Worm (Caenorhabditis elegans) whole organism, early embryonic: ENCODE data around the gene sra-7.

Experiments used
- B0310.2 ChIP-seq: sonication (generic microtip); optimal IDR thresholded peaks from 2 replicates; lab custom pipeline; 2016; ENCODE audit warnings: mild to moderate bottlenecking, missing genetic modification characterization, missing compliant biosample characterization
- ama-1 ChIP-seq: fragments of 150-350 bp; optimal IDR thresholded peaks from 2 replicates; lab custom pipeline; 2014
- hmg-4 ChIP-seq: fragments of 200-800 bp; sonication (Bioruptor generic); optimal IDR thresholded peaks from 2 replicates; lab custom pipeline; 2018; ENCODE audit warnings: mild to moderate bottlenecking, missing genetic modification characterization, missing compliant biosample characterization
- hnd-1 ChIP-seq: sonication (generic microtip); optimal IDR thresholded peaks from 2 replicates; lab custom pipeline; 2016; ENCODE audit warnings: missing genetic modification characterization, missing compliant biosample characterization
- sea-1 ChIP-seq: fragments of 200-800 bp; sonication (Bioruptor generic); conservative IDR thresholded peaks from 2 replicates; pipeline ENCODE4 v1.3.6; 2022; ENCODE audit warnings: missing genetic modification characterization, missing compliant biosample characterization
- tbx-11 ChIP-seq: fragments of 200-800 bp; sonication (Bioruptor generic); IDR thresholded peaks from 2 replicates; pipeline ENCODE4 v1.3.6; 2022; ENCODE audit warnings: missing genetic modification characterization, missing compliant biosample characterization
- tbx-37 ChIP-seq: fragments of 200-800 bp; sonication (Bioruptor generic); conservative IDR thresholded peaks from 2 replicates; pipeline ENCODE4 v1.3.6; 2022; ENCODE audit warnings: missing genetic modification reagents, missing genetic modification characterization, missing compliant biosample characterization

ce11 chrII:9574406-9574805 lies 29.9 kb downstream of the sra-7 start:
- TF ChIP-seq sea-1 (GFP tag; lab: Robert Waterston, UW) (no peak), ama-1 (lab: Kevin White, UChicago) (no peak), tbx-11 (GFP tag; lab: Robert Waterston, UW) (no peak), tbx-37 (GFP tag; lab: Robert Waterston, UW) (no peak), hmg-4 (GFP tag; lab: Kevin White, UChicago) (peak; percentile 39), B0310.2 (no peak), hnd-1 (tag; lab: Kevin White, UChicago) (no peak)
